Worm (Caenorhabditis elegans) whole organism, L2 larva: Measurements from ENCODE around the gene yju-2.

Experiments
- R02D3.7 ChIP-seq: fragments of 150-350 bp; optimal IDR thresholded peaks from 2 replicates; lab custom pipeline; 2014; ENCODE audit warnings: missing biosample characterization, missing genetic modification characterization
- aly-2 ChIP-seq: fragments of 150-350 bp; optimal IDR thresholded peaks from 2 replicates; lab custom pipeline; 2014; ENCODE audit warnings: missing biosample characterization, missing genetic modification characterization
- ama-1 ChIP-seq: fragments of 150-350 bp; optimal IDR thresholded peaks from 2 replicates; lab custom pipeline; 2018; ENCODE audit warnings: inconsistent platforms
- ceh-82 ChIP-seq: fragments of 150-350 bp; optimal IDR thresholded peaks from 2 replicates; lab custom pipeline; 2014; ENCODE audit warnings: missing biosample characterization, missing genetic modification characterization
- egl-27 ChIP-seq: sonication (generic microtip); optimal IDR thresholded peaks from 3 replicates; lab custom pipeline; 2017; ENCODE audit warnings: missing biosample characterization, missing genetic modification reagents, missing genetic modification characterization
- elt-3 ChIP-seq: sonication (generic microtip); optimal IDR thresholded peaks from 2 replicates; lab custom pipeline; 2017; ENCODE audit warnings: missing biosample characterization, missing genetic modification characterization
- lin-11 ChIP-seq: fragments of 150-350 bp; sonication (generic microtip); optimal IDR thresholded peaks from 2 replicates; lab custom pipeline; 2014; ENCODE audit warnings: missing biosample characterization, missing genetic modification characterization, inconsistent platforms, mixed read lengths
- lin-13 ChIP-seq: fragments of 150-350 bp; optimal IDR thresholded peaks from 2 replicates; lab custom pipeline; 2014; ENCODE audit warnings: missing biosample characterization, missing genetic modification reagents, missing genetic modification characterization
- lin-39 ChIP-seq: fragments of 150-350 bp; optimal IDR thresholded peaks from 2 replicates; lab custom pipeline; 2014; ENCODE audit warnings: missing biosample characterization, missing genetic modification reagents, missing genetic modification characterization
- lsy-2 ChIP-seq, 2 experiments: fragments of 150-350 bp in 1 of 2; sonication (generic microtip) in 1 of 2; optimal IDR thresholded peaks; 2 replicates each; lab custom pipeline; 2014 to 2017; ENCODE audit warnings: missing biosample characterization in 2 of 2, missing genetic modification characterization in 2 of 2
- nhr-11 ChIP-seq: fragments of 150-350 bp; optimal IDR thresholded peaks from 2 replicates; lab custom pipeline; 2014; ENCODE audit warnings: missing biosample characterization, missing genetic modification characterization
- nhr-77 ChIP-seq: fragments of 150-350 bp; optimal IDR thresholded peaks from 2 replicates; lab custom pipeline; 2014; ENCODE audit warnings: missing biosample characterization, missing genetic modification characterization
- unc-62 ChIP-seq: fragments of 150-350 bp; optimal IDR thresholded peaks from 2 replicates; lab custom pipeline; 2014; ENCODE audit warnings: missing biosample characterization, missing genetic modification reagents, missing genetic modification characterization

- TF ChIP-seq lin-39 (tag; lab: Kevin White, UChicago) = no peak
- TF ChIP-seq lin-11 = no peak
- no peak for TF ChIP-seq R02D3.7 (tag; lab: Kevin White, UChicago)
- TF ChIP-seq aly-2 (tag; lab: Kevin White, UChicago) = no peak
- TF ChIP-seq nhr-11 (tag; lab: Kevin White, UChicago) = no peak
- no peak for TF ChIP-seq ama-1 (lab: Kevin White, UChicago)
- no peak for TF ChIP-seq lsy-2 (tag; optimal IDR thresholded peaks at IDR 0.05; lab: Kevin White, UChicago)
- no peak for TF ChIP-seq ceh-82
- no peak for TF ChIP-seq elt-3
- no peak for TF ChIP-seq egl-27 (tag; lab: Kevin White, UChicago)
- TF ChIP-seq unc-62 (GFP tag; lab: Kevin White, UChicago) = no peak
- TF ChIP-seq lin-13 (GFP tag; lab: Kevin White, UChicago) = no peak
- no peak for TF ChIP-seq nhr-77
Measured at ce11 chrIII:7150162-7150561, 34.0 kb upstream of the yju-2 start.
